Fruit fly (Drosophila melanogaster) whole organism, wandering third instar larva: ENCODE data around the gene CG7201.

ENCODE experiments used
- CrebA ChIP-seq: fragments of 200-800 bp; sonication (Bioruptor generic); optimal IDR thresholded peaks from 2 replicates; lab custom pipeline; 2016; ENCODE audit warnings: missing biosample characterization, mild to moderate bottlenecking, missing genetic modification characterization, borderline replicate concordance
- Hr78 ChIP-seq: fragments of >200 bp; optimal IDR thresholded peaks from 2 replicates; lab custom pipeline; 2017; ENCODE audit warnings: missing biosample characterization, missing genetic modification characterization
- Jra ChIP-seq: sonication (Bioruptor generic); optimal IDR thresholded peaks from 2 replicates; lab custom pipeline; 2016; ENCODE audit warnings: missing biosample characterization, missing genetic modification characterization
- Myc ChIP-seq: fragments of >200 bp; optimal IDR thresholded peaks from 2 replicates; lab custom pipeline; 2017
- brk ChIP-seq: fragments of 200-800 bp; sonication (Bioruptor generic); optimal IDR thresholded peaks from 2 replicates; lab custom pipeline; 2016; ENCODE audit warnings: missing biosample characterization, mild to moderate bottlenecking, missing genetic modification characterization
- foxo ChIP-seq, 2 experiments: fragments of 200-800 bp; sonication (Bioruptor generic); optimal IDR thresholded peaks; 2 replicates in 1 of 2; 3 replicates in 1 of 2; lab custom pipeline; 2016 to 2017; ENCODE audit warnings: missing biosample characterization in 2 of 2, missing genetic modification characterization in 2 of 2
- h ChIP-seq: fragments of 200-800 bp; sonication (Bioruptor generic); optimal IDR thresholded peaks from 3 replicates; lab custom pipeline; 2016; ENCODE audit warnings: missing biosample characterization, mild to moderate bottlenecking, missing genetic modification characterization
- psq ChIP-seq: fragments of 200-800 bp; sonication (Bioruptor generic); optimal IDR thresholded peaks from 3 replicates; lab custom pipeline; 2017; ENCODE audit warnings: missing biosample characterization, mild to moderate bottlenecking, missing genetic modification characterization, moderate library complexity

DNA sequence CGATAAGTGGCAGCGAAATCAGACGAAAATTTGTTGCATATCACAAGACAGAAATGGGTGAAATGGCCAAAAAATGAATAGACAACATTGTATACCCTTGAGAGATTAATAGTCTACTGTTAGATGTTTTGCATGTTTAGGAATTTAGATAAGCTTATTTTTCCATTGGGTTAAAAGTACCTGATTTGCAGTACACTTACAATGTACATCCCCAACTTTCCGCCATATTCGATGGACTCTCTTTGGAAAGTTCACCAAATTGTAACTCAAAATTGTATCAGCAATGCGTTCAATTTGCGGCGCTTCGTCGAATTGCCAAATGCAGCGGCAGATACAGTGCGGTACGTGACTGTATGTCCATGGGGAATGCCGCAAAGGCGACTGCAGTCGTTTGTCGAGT is 39.2 kb upstream of the CG7201 start:
- TF ChIP-seq brk (no peak), h (GFP tag; lab: Kevin White, UChicago) (no peak), Myc (lab: Kevin White, UChicago) (no peak), Hr78 (GFP tag; lab: Kevin White, UChicago) (no peak), psq (no peak), foxo (GFP tag; optimal IDR thresholded peaks at IDR 0.05; lab: Kevin White, UChicago) (no peak), CrebA (no peak), Jra (GFP tag; lab: Kevin White, UChicago) (no peak)
